Worm (Caenorhabditis elegans) whole organism, L4 larva: ENCODE results near the gene grl-7.

Source experiments
- F26F4.8 ChIP-seq: fragments of 200-800 bp; sonication (Bioruptor generic); conservative IDR thresholded peaks from 2 replicates; pipeline ENCODE4 v1.3.6; 2022; ENCODE audit warnings: missing genetic modification characterization, missing compliant biosample characterization
- F37D6.2 ChIP-seq: sonication (generic microtip); optimal IDR thresholded peaks from 2 replicates; lab custom pipeline; 2016; ENCODE audit warnings: mild to moderate bottlenecking, missing genetic modification characterization, missing compliant biosample characterization
- F49E8.2 ChIP-seq: sonication (generic microtip); optimal IDR thresholded peaks from 2 replicates; lab custom pipeline; 2016; ENCODE audit warnings: missing compliant biosample characterization, mild to moderate bottlenecking, missing genetic modification characterization, borderline replicate concordance
- Y105C5A.15 ChIP-seq: fragments of 200-800 bp; sonication (Bioruptor generic); IDR thresholded peaks from 2 replicates; pipeline ENCODE4 v1.3.6; 2022; ENCODE audit warnings: missing genetic modification characterization, missing compliant biosample characterization
- Y48G9A.11 ChIP-seq: fragments of 200-800 bp; sonication (Bioruptor generic); IDR thresholded peaks from 2 replicates; pipeline ENCODE4 v1.3.6; 2022; ENCODE audit warnings: missing genetic modification reagents, missing genetic modification characterization, missing compliant biosample characterization
- Y75B8A.6 ChIP-seq: fragments of 200-800 bp; sonication (Bioruptor generic); IDR thresholded peaks from 2 replicates; pipeline ENCODE4 v1.3.6; 2022; ENCODE audit warnings: missing genetic modification reagents, missing genetic modification characterization, missing compliant biosample characterization
- ZK337.2 ChIP-seq: fragments of 200-800 bp; sonication (Bioruptor generic); IDR thresholded peaks from 2 replicates; pipeline ENCODE4 v1.3.6; 2022; ENCODE audit warnings: missing genetic modification reagents, missing genetic modification characterization, missing compliant biosample characterization
- aly-2 ChIP-seq: sonication (generic microtip); optimal IDR thresholded peaks from 2 replicates; lab custom pipeline; 2018; ENCODE audit warnings: missing biosample characterization, missing genetic modification characterization
- ama-1 ChIP-seq: fragments of 150-350 bp; optimal IDR thresholded peaks from 2 replicates; lab custom pipeline; 2014; ENCODE audit warnings: inconsistent platforms, mixed read lengths
- arid-1 ChIP-seq: fragments of 200-800 bp; sonication (Bioruptor generic); conservative IDR thresholded peaks from 2 replicates; pipeline ENCODE4 v1.3.6; 2022; ENCODE audit warnings: missing genetic modification reagents, missing genetic modification characterization, missing compliant biosample characterization
- ceh-20 ChIP-seq: fragments of 200-800 bp; sonication (Bioruptor generic); IDR thresholded peaks from 2 replicates; pipeline ENCODE4 v1.3.6; 2022; ENCODE audit warnings: missing genetic modification reagents, missing genetic modification characterization, missing compliant biosample characterization
- ceh-28 ChIP-seq: fragments of 150-350 bp; optimal IDR thresholded peaks from 2 replicates; lab custom pipeline; 2014; ENCODE audit warnings: missing biosample characterization, missing genetic modification reagents, missing genetic modification characterization
- ceh-32 ChIP-seq: sonication (generic microtip); optimal IDR thresholded peaks from 2 replicates; lab custom pipeline; 2016; ENCODE audit warnings: mild to moderate bottlenecking, missing genetic modification characterization, missing compliant biosample characterization; ENCODE audit not compliant: poor library complexity
- ceh-44 ChIP-seq: fragments of 200-800 bp; sonication (Bioruptor generic); IDR thresholded peaks from 2 replicates; pipeline ENCODE4 v1.3.6; 2022; ENCODE audit warnings: missing genetic modification reagents, missing genetic modification characterization, missing compliant biosample characterization
- cey-2 ChIP-seq: sonication (generic microtip); optimal IDR thresholded peaks from 3 replicates; lab custom pipeline; 2017; ENCODE audit warnings: missing genetic modification characterization, mild to moderate bottlenecking, missing compliant biosample characterization, antibody characterized with exemption, borderline replicate concordance; ENCODE audit not compliant: insufficient read depth
- ctbp-1 ChIP-seq: fragments of 200-800 bp; sonication (Bioruptor generic); IDR thresholded peaks from 2 replicates; pipeline ENCODE4 v1.3.6; 2022; ENCODE audit warnings: missing genetic modification reagents, missing genetic modification characterization, missing compliant biosample characterization
- daf-12 ChIP-seq: fragments of 150-350 bp; optimal IDR thresholded peaks from 2 replicates; lab custom pipeline; 2014; ENCODE audit warnings: missing biosample characterization, missing genetic modification reagents, missing genetic modification characterization
- daf-16 ChIP-seq, 3 experiments: sonication (generic microtip); optimal IDR thresholded peaks; 2 replicates each; lab custom pipeline; 2016 to 2017; ENCODE audit warnings: missing genetic modification characterization in 3 of 3, missing genetic modification reagents in 3 of 3, mild to moderate bottlenecking in 2 of 3, missing compliant biosample characterization in 2 of 3, missing biosample characterization in 1 of 3, moderate library complexity in 1 of 3
- daf-19 ChIP-seq: fragments of 200-800 bp; sonication (Bioruptor generic); conservative IDR thresholded peaks from 2 replicates; pipeline ENCODE4 v1.3.6; 2022; ENCODE audit warnings: missing genetic modification characterization, missing compliant biosample characterization
- dmd-6 ChIP-seq: fragments of 200-800 bp; sonication (Bioruptor generic); IDR thresholded peaks from 2 replicates; pipeline ENCODE4 v1.3.6; 2022; ENCODE audit warnings: missing genetic modification reagents, missing genetic modification characterization, missing compliant biosample characterization
- dmd-9 ChIP-seq: fragments of 200-800 bp; sonication (Bioruptor generic); IDR thresholded peaks from 2 replicates; pipeline ENCODE4 v1.3.6; 2022; ENCODE audit warnings: missing genetic modification reagents, missing genetic modification characterization, missing compliant biosample characterization
- dpl-1 ChIP-seq: fragments of 150-350 bp; optimal IDR thresholded peaks from 2 replicates; lab custom pipeline; 2014; ENCODE audit warnings: missing biosample characterization, missing genetic modification reagents, missing genetic modification characterization
- duxl-1 ChIP-seq: sonication (generic microtip); optimal IDR thresholded peaks from 2 replicates; lab custom pipeline; 2016; ENCODE audit warnings: mild to moderate bottlenecking, missing genetic modification characterization, moderate library complexity, missing compliant biosample characterization; ENCODE audit not compliant: poor library complexity
- egl-27 ChIP-seq: sonication (generic microtip); optimal IDR thresholded peaks from 3 replicates; lab custom pipeline; 2017; ENCODE audit warnings: missing biosample characterization, missing genetic modification reagents, missing genetic modification characterization
- fos-1 ChIP-seq: fragments of 150-350 bp; optimal IDR thresholded peaks from 2 replicates; lab custom pipeline; 2014; ENCODE audit warnings: missing biosample characterization, missing genetic modification characterization
- lin-1 ChIP-seq: fragments of 200-800 bp; sonication (Bioruptor generic); IDR thresholded peaks from 2 replicates; pipeline ENCODE4 v1.3.6; 2022; ENCODE audit warnings: missing genetic modification reagents, missing genetic modification characterization, missing compliant biosample characterization
- lin-29 ChIP-seq: fragments of 200-800 bp; sonication (Bioruptor generic); IDR thresholded peaks from 2 replicates; pipeline ENCODE4 v1.3.6; 2022; ENCODE audit warnings: missing genetic modification reagents, missing genetic modification characterization, missing compliant biosample characterization
- lin-39 ChIP-seq: fragments of 150-350 bp; optimal IDR thresholded peaks from 2 replicates; lab custom pipeline; 2014; ENCODE audit warnings: missing biosample characterization, missing genetic modification reagents, missing genetic modification characterization
- lir-3 ChIP-seq: sonication (generic microtip); optimal IDR thresholded peaks from 2 replicates; lab custom pipeline; 2016; ENCODE audit warnings: mild to moderate bottlenecking, missing genetic modification characterization, missing compliant biosample characterization
- mdt-29 ChIP-seq: fragments of 200-800 bp; sonication (Bioruptor generic); IDR thresholded peaks from 2 replicates; pipeline ENCODE4 v1.3.6; 2022; ENCODE audit warnings: missing genetic modification reagents, missing genetic modification characterization, missing compliant biosample characterization
- mep-1 ChIP-seq: fragments of 150-350 bp; sonication (generic microtip); optimal IDR thresholded peaks from 3 replicates; lab custom pipeline; 2014; ENCODE audit warnings: missing biosample characterization, missing genetic modification characterization
- mes-2 ChIP-seq: sonication (generic microtip); optimal IDR thresholded peaks from 2 replicates; lab custom pipeline; 2016; ENCODE audit warnings: missing genotype, mild to moderate bottlenecking, missing genetic modification characterization, missing compliant biosample characterization; ENCODE audit not compliant: poor library complexity, severe bottlenecking
- nhr-237 ChIP-seq: sonication (generic microtip); optimal IDR thresholded peaks from 2 replicates; lab custom pipeline; 2017; ENCODE audit warnings: missing biosample characterization, missing genetic modification characterization
- nhr-41 ChIP-seq: fragments of 200-800 bp; sonication (Bioruptor generic); IDR thresholded peaks from 2 replicates; pipeline ENCODE4 v1.3.6; 2022; ENCODE audit warnings: missing genetic modification reagents, missing genetic modification characterization, missing compliant biosample characterization
- nhr-76 ChIP-seq: fragments of 150-350 bp; optimal IDR thresholded peaks from 2 replicates; lab custom pipeline; 2014; ENCODE audit warnings: missing biosample characterization, missing genetic modification characterization
- nhr-77 ChIP-seq: fragments of 150-350 bp; optimal IDR thresholded peaks from 2 replicates; lab custom pipeline; 2014; ENCODE audit warnings: missing biosample characterization, missing genetic modification characterization
- pqm-1 ChIP-seq: sonication (generic microtip); optimal IDR thresholded peaks from 2 replicates; lab custom pipeline; 2017; ENCODE audit warnings: missing biosample characterization, missing genetic modification characterization
- saeg-2 ChIP-seq: fragments of 200-800 bp; sonication (Bioruptor generic); IDR thresholded peaks from 2 replicates; pipeline ENCODE4 v1.3.6; 2022; ENCODE audit warnings: missing genetic modification reagents, missing genetic modification characterization, missing compliant biosample characterization
- set-16 ChIP-seq: fragments of 200-800 bp; sonication (Bioruptor generic); IDR thresholded peaks from 2 replicates; pipeline ENCODE4 v1.3.6; 2022; ENCODE audit warnings: missing genetic modification reagents, missing genetic modification characterization, missing compliant biosample characterization
- skn-1 ChIP-seq: fragments of 150-350 bp; optimal IDR thresholded peaks from 2 replicates; lab custom pipeline; 2014; ENCODE audit warnings: missing biosample characterization, missing genetic modification characterization
- snpc-1.2 ChIP-seq: fragments of 200-800 bp; sonication (Bioruptor generic); IDR thresholded peaks from 2 replicates; pipeline ENCODE4 v1.3.6; 2022; ENCODE audit warnings: missing genetic modification reagents, missing genetic modification characterization, missing compliant biosample characterization
- tra-1 ChIP-seq: fragments of 200-800 bp; sonication (Bioruptor generic); IDR thresholded peaks from 2 replicates; pipeline ENCODE4 v1.3.6; 2022; ENCODE audit warnings: missing genetic modification reagents, missing genetic modification characterization, missing compliant biosample characterization
- unc-62 ChIP-seq, 3 experiments: fragments of 150-350 bp in 1 of 3; sonication (generic microtip); optimal IDR thresholded peaks in 2 of 3; peaks in 1 of 3; 1 replicate in 1 of 3; 2 replicates in 2 of 3; lab custom pipeline; 2014 to 2017; ENCODE audit warnings: missing biosample characterization in 3 of 3, missing genetic modification characterization in 3 of 3, missing genetic modification reagents in 3 of 3, missing genotype in 1 of 3
- vab-7 ChIP-seq: fragments of 200-800 bp; sonication (Bioruptor generic); IDR thresholded peaks from 2 replicates; pipeline ENCODE4 v1.3.6; 2022; ENCODE audit warnings: missing genetic modification reagents, missing genetic modification characterization, missing compliant biosample characterization
- zag-1 ChIP-seq: fragments of 150-350 bp; optimal IDR thresholded peaks from 2 replicates; lab custom pipeline; 2014; ENCODE audit warnings: missing biosample characterization, missing genetic modification characterization
- zfp-3 ChIP-seq: fragments of 200-800 bp; sonication (Bioruptor generic); conservative IDR thresholded peaks from 2 replicates; pipeline ENCODE4 v1.3.6; 2022; ENCODE audit warnings: missing genetic modification reagents, missing genetic modification characterization, missing compliant biosample characterization
- zip-11 ChIP-seq: fragments of 200-800 bp; sonication (Bioruptor generic); IDR thresholded peaks from 2 replicates; pipeline ENCODE4 v1.3.6; 2022; ENCODE audit warnings: missing genetic modification characterization, missing compliant biosample characterization
- ztf-7 ChIP-seq: fragments of 150-350 bp; optimal IDR thresholded peaks from 2 replicates; lab custom pipeline; 2014; ENCODE audit warnings: missing biosample characterization, missing genetic modification characterization

The grl-7 gene

ce11 chrV:11314025-11314880, 32.6 kb downstream of the grl-7 start (continued):
- no peak for TF ChIP-seq set-16 (GFP tag; lab: Robert Waterston, UW)
- TF ChIP-seq ama-1 (lab: Kevin White, UChicago): peak; percentile 11
- peak; percentile 54 for TF ChIP-seq ceh-32 (tag; lab: Kevin White, UChicago)
- peak; percentile 92 for TF ChIP-seq lir-3 (tag; lab: Kevin White, UChicago)
- peak; percentile 94 for TF ChIP-seq Y48G9A.11
- peak; percentile 60 for TF ChIP-seq pqm-1
- peak; percentile 92 for TF ChIP-seq lin-29 (GFP tag; lab: Robert Waterston, UW)
- peak in 1 of 2 experiments; percentile 84 for TF ChIP-seq unc-62 (GFP tag; optimal IDR thresholded peaks at IDR 0.05 in 1 of 2; lab: Kevin White, UChicago)
- TF ChIP-seq unc-62 (tag; optimal IDR thresholded peaks at IDR 0.05; lab: Kevin White, UChicago): peak; percentile 65
- TF ChIP-seq dmd-6: peak; percentile 89
- peak; percentile 91 for TF ChIP-seq duxl-1 (tag; lab: Kevin White, UChicago)
- TF ChIP-seq ceh-44 (GFP tag; lab: Robert Waterston, UW): peak; percentile 98
- no peak for TF ChIP-seq egl-27 (tag; lab: Kevin White, UChicago)
- peak; percentile 8 for TF ChIP-seq zag-1 (tag; lab: Kevin White, UChicago)
- peak; percentile 92 for TF ChIP-seq zfp-3
- TF ChIP-seq Y75B8A.6: peak; percentile 97
- peak; percentile 96 for TF ChIP-seq snpc-1.2 (GFP tag; lab: Robert Waterston, UW)
- TF ChIP-seq nhr-76 (tag; lab: Kevin White, UChicago): no peak
- peak; percentile 92 for TF ChIP-seq mep-1 (tag; lab: Kevin White, UChicago)
- TF ChIP-seq lin-1: peak; percentile 98
- peak; percentile 93 for TF ChIP-seq mes-2
- TF ChIP-seq ctbp-1 (GFP tag; lab: Robert Waterston, UW): peak; percentile 98
- TF ChIP-seq daf-12 (tag; lab: Kevin White, UChicago): no peak
- peak; percentile 96 for TF ChIP-seq saeg-2
- TF ChIP-seq zip-11 (GFP tag; lab: Robert Waterston, UW): peak; percentile 93
- peak; percentile 98 for TF ChIP-seq vab-7 (GFP tag; lab: Robert Waterston, UW)
- TF ChIP-seq ceh-28 (tag; lab: Kevin White, UChicago): no peak
- TF ChIP-seq arid-1 (GFP tag; lab: Robert Waterston, UW): peak; percentile 98
- no peak for TF ChIP-seq fos-1 (tag; lab: Kevin White, UChicago)
- peak; percentile 96 for TF ChIP-seq dmd-9 (GFP tag; lab: Robert Waterston, UW)
- peak; percentile 100 for TF ChIP-seq Y105C5A.15 (GFP tag; lab: Robert Waterston, UW)
- TF ChIP-seq daf-19 (GFP tag; lab: Robert Waterston, UW): peak; percentile 98
- TF ChIP-seq F49E8.2 (tag; lab: Kevin White, UChicago): peak; percentile 74
- peak; percentile 92 for TF ChIP-seq mdt-29 (GFP tag; lab: Robert Waterston, UW)
- TF ChIP-seq ceh-20: peak; percentile 93
- TF ChIP-seq ZK337.2: peak; percentile 95
- TF ChIP-seq F37D6.2 (tag; lab: Kevin White, UChicago): peak; percentile 68
- TF ChIP-seq dpl-1 (GFP tag; lab: Kevin White, UChicago): peak; percentile 56
- TF ChIP-seq nhr-77 (tag; lab: Kevin White, UChicago): peak; percentile 76
- TF ChIP-seq ztf-7 (tag; lab: Kevin White, UChicago): peak; percentile 87
- no peak for TF ChIP-seq nhr-237 (tag; lab: Kevin White, UChicago)
- TF ChIP-seq aly-2: no peak
- peak; percentile 100 for TF ChIP-seq F26F4.8 (GFP tag; lab: Robert Waterston, UW)
- peak; percentile 89 to 98 for TF ChIP-seq daf-16 (GFP tag; optimal IDR thresholded peaks at IDR 0.05; lab: Kevin White, UChicago)
- peak; percentile 87 for TF ChIP-seq daf-16 (tag; optimal IDR thresholded peaks at IDR 0.05; lab: Kevin White, UChicago)
- no peak for TF ChIP-seq skn-1 (tag; lab: Kevin White, UChicago)
- peak; percentile 99 for TF ChIP-seq nhr-41 (GFP tag; lab: Robert Waterston, UW)
- TF ChIP-seq lin-39 (tag; lab: Kevin White, UChicago): no peak
- peak; percentile 99 for TF ChIP-seq tra-1 (GFP tag; lab: Robert Waterston, UW)
- peak; percentile 87 for TF ChIP-seq cey-2 (tag; lab: Kevin White, UChicago)
